Worm (Caenorhabditis elegans) whole organism, mixed stage, embryonic: ENCODE measurements around the gene srw-103.

Source experiments
- blmp-1 ChIP-seq: fragments of 150-350 bp; optimal IDR thresholded peaks from 2 replicates; lab custom pipeline; 2014; ENCODE audit warnings: missing biosample characterization, missing genetic modification characterization
- ces-1 ChIP-seq: fragments of 150-350 bp; optimal IDR thresholded peaks from 2 replicates; lab custom pipeline; 2014; ENCODE audit warnings: missing biosample characterization, missing genetic modification reagents, missing genetic modification characterization
- elt-1 ChIP-seq: sonication (generic microtip); optimal IDR thresholded peaks from 2 replicates; lab custom pipeline; 2017; ENCODE audit warnings: missing genetic modification characterization, mild to moderate bottlenecking, missing compliant biosample characterization, antibody characterized with exemption, moderate library complexity, borderline replicate concordance; ENCODE audit not compliant: insufficient read depth
- elt-3 ChIP-seq: fragments of 150-350 bp; optimal IDR thresholded peaks from 2 replicates; lab custom pipeline; 2014; ENCODE audit warnings: missing biosample characterization, missing genetic modification characterization
- flh-1 ChIP-seq: fragments of 200-800 bp; sonication (Bioruptor generic); optimal IDR thresholded peaks from 2 replicates; lab custom pipeline; 2018; ENCODE audit warnings: mild to moderate bottlenecking, missing genetic modification characterization, moderate library complexity, missing compliant biosample characterization
- lin-13 ChIP-seq: fragments of 150-350 bp; optimal IDR thresholded peaks from 2 replicates; lab custom pipeline; 2014; ENCODE audit warnings: missing biosample characterization, missing genetic modification characterization
- nhr-12 ChIP-seq: fragments of 150-350 bp; optimal IDR thresholded peaks from 2 replicates; lab custom pipeline; 2014; ENCODE audit warnings: missing biosample characterization, missing genetic modification characterization
- nhr-237 ChIP-seq: fragments of 150-350 bp; optimal IDR thresholded peaks from 2 replicates; lab custom pipeline; 2014; ENCODE audit warnings: missing biosample characterization, missing genetic modification characterization
- pha-4 ChIP-seq: fragments of 150-350 bp; optimal IDR thresholded peaks from 2 replicates; lab custom pipeline; 2018; ENCODE audit warnings: missing biosample characterization, missing genetic modification reagents, missing genetic modification characterization
- snpc-4 ChIP-seq: fragments of 150-350 bp; optimal IDR thresholded peaks from 2 replicates; lab custom pipeline; 2014; ENCODE audit warnings: missing biosample characterization, missing genetic modification characterization
- sptf-1 ChIP-seq: sonication (generic microtip); optimal IDR thresholded peaks from 2 replicates; lab custom pipeline; 2017; ENCODE audit warnings: mild to moderate bottlenecking, missing genetic modification characterization, moderate library complexity, missing compliant biosample characterization
- unc-120 ChIP-seq: sonication (generic microtip); optimal IDR thresholded peaks from 2 replicates; lab custom pipeline; 2017; ENCODE audit warnings: missing genetic modification characterization, missing compliant biosample characterization; ENCODE audit not compliant: poor library complexity, severe bottlenecking
- unc-62 ChIP-seq: fragments of 150-350 bp; optimal IDR thresholded peaks from 2 replicates; lab custom pipeline; 2014; ENCODE audit warnings: missing biosample characterization, missing genetic modification reagents, missing genetic modification characterization
- ztf-11 ChIP-seq: fragments of 150-350 bp; optimal IDR thresholded peaks from 2 replicates; lab custom pipeline; 2014; ENCODE audit warnings: missing biosample characterization, missing genetic modification characterization

DNA sequence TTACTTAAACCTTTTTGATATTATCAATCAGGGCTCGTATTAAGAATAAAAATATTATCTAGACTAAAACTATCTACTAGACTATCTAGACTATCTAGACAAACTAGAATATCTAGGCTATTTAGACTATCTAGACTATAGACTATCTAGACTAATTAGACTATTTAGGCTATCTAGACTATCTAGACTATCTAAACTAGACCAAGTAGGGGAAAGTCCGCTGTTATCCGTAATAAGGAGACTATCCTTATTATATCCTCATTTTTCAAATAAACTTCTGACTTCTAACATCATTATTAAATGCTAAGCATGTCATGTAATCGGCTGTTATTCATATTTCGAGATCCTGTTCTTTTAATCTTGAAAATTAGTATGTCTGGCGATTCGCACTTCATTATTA is 5.0 kb downstream of the srw-103 start, which contains the start of gene srw-101:
- TF ChIP-seq elt-3 (tag; lab: Kevin White, UChicago) (no peak), unc-120 (tag; lab: Kevin White, UChicago) (no peak), blmp-1 (tag; lab: Kevin White, UChicago) (no peak), lin-13 (no peak), snpc-4 (tag; lab: Kevin White, UChicago) (no peak), elt-1 (no peak), unc-62 (GFP tag; lab: Kevin White, UChicago) (no peak), sptf-1 (tag; lab: Kevin White, UChicago) (no peak), nhr-237 (tag; lab: Kevin White, UChicago) (no peak), flh-1 (no peak), pha-4 (tag; lab: Kevin White, UChicago) (no peak), nhr-12 (tag; lab: Kevin White, UChicago) (no peak), ces-1 (GFP tag; lab: Kevin White, UChicago) (no peak), ztf-11 (tag; lab: Kevin White, UChicago) (no peak)
